Fruit fly (Drosophila melanogaster) whole organism, embryonic: ENCODE measurements around the gene CG9166.

Experiments
- Aef1 ChIP-seq: fragments of 200-800 bp; sonication (Bioruptor generic); IDR thresholded peaks from 3 replicates; pipeline ENCODE4 v1.3.6; 2022; ENCODE audit warnings: missing biosample characterization, missing genetic modification characterization
- Bgb ChIP-seq: fragments of 200-800 bp; sonication (Bioruptor generic); IDR thresholded peaks from 2 replicates; pipeline ENCODE4 v1.3.6; 2022; ENCODE audit warnings: missing biosample characterization, missing genetic modification characterization; ENCODE audit not compliant: partially characterized antibody
- BtbVII ChIP-seq: fragments of 200-800 bp; sonication (Bioruptor generic); optimal IDR thresholded peaks from 3 replicates; lab custom pipeline; 2017; ENCODE audit warnings: missing biosample characterization, mild to moderate bottlenecking, missing genetic modification characterization
- CG10209 ChIP-seq: fragments of 200-800 bp; sonication (Bioruptor generic); optimal IDR thresholded peaks from 3 replicates; lab custom pipeline; 2017; ENCODE audit warnings: missing biosample characterization, mild to moderate bottlenecking, missing genetic modification characterization, missing genetic modification reagents
- CG10267 ChIP-seq: fragments of 200-800 bp; sonication (Bioruptor generic); optimal IDR thresholded peaks from 2 replicates; lab custom pipeline; 2018; ENCODE audit warnings: missing biosample characterization, mild to moderate bottlenecking, missing genetic modification characterization, moderate library complexity
- CG10654 ChIP-seq: fragments of 200-800 bp; sonication (Bioruptor generic); optimal IDR thresholded peaks from 2 replicates; lab custom pipeline; 2016; ENCODE audit warnings: missing biosample characterization, missing genetic modification characterization
- CG10979 ChIP-seq: fragments of 200-800 bp; sonication (Bioruptor generic); optimal IDR thresholded peaks from 2 replicates; lab custom pipeline; 2018; ENCODE audit warnings: missing biosample characterization, mild to moderate bottlenecking, missing genetic modification characterization, moderate library complexity
- CG12155 ChIP-seq: fragments of 200-800 bp; sonication (Bioruptor generic); optimal IDR thresholded peaks from 3 replicates; lab custom pipeline; 2016; ENCODE audit warnings: missing biosample characterization, missing genetic modification characterization
- CG15601 ChIP-seq: fragments of 200-800 bp; sonication (Bioruptor generic); optimal IDR thresholded peaks from 3 replicates; lab custom pipeline; 2019; ENCODE audit warnings: missing biosample characterization, mild to moderate bottlenecking, missing genetic modification characterization, moderate library complexity
- CG18011 ChIP-seq: fragments of 200-800 bp; sonication (Bioruptor generic); optimal IDR thresholded peaks from 2 replicates; lab custom pipeline; 2017; ENCODE audit warnings: missing biosample characterization, missing genetic modification characterization, mild to moderate bottlenecking, moderate library complexity, missing genotype
- CG18476 ChIP-seq: fragments of 200-800 bp; sonication (Bioruptor generic); optimal IDR thresholded peaks from 2 replicates; lab custom pipeline; 2016; ENCODE audit warnings: missing biosample characterization, mild to moderate bottlenecking, missing genetic modification characterization
- CG2120 ChIP-seq: fragments of 200-800 bp; sonication (Bioruptor generic); optimal IDR thresholded peaks from 3 replicates; lab custom pipeline; 2016; ENCODE audit warnings: missing biosample characterization, missing genetic modification characterization
- CG33557 ChIP-seq: fragments of 200-800 bp; sonication (Bioruptor generic); optimal IDR thresholded peaks from 2 replicates; lab custom pipeline; 2019; ENCODE audit warnings: missing biosample characterization, mild to moderate bottlenecking, missing genetic modification characterization, moderate library complexity
- CG3847 ChIP-seq: fragments of 200-800 bp; sonication (Bioruptor generic); IDR thresholded peaks from 2 replicates; pipeline ENCODE4 v1.3.6; 2022; ENCODE audit warnings: missing biosample characterization, missing genetic modification characterization
- CG5180 ChIP-seq: fragments of 200-800 bp; sonication (Bioruptor generic); optimal IDR thresholded peaks from 3 replicates; lab custom pipeline; 2017; ENCODE audit warnings: missing biosample characterization, missing genetic modification characterization, mild to moderate bottlenecking, moderate library complexity, missing genetic modification reagents
- CG7987 ChIP-seq: fragments of 200-800 bp; sonication (Bioruptor generic); optimal IDR thresholded peaks from 2 replicates; lab custom pipeline; 2018; ENCODE audit warnings: missing biosample characterization, mild to moderate bottlenecking, missing genetic modification characterization, moderate library complexity
- CG9727 ChIP-seq: fragments of 200-800 bp; sonication (Bioruptor generic); optimal IDR thresholded peaks from 3 replicates; lab custom pipeline; 2017; ENCODE audit warnings: missing biosample characterization, mild to moderate bottlenecking, missing genetic modification characterization
- CG9932 ChIP-seq: fragments of 200-800 bp; sonication (Bioruptor generic); IDR thresholded peaks from 2 replicates; pipeline ENCODE4 v1.3.6; 2022; ENCODE audit warnings: missing biosample characterization, missing genetic modification characterization
- Dad ChIP-seq: fragments of 200-800 bp; sonication (Bioruptor generic); optimal IDR thresholded peaks from 3 replicates; lab custom pipeline; 2016; ENCODE audit warnings: missing biosample characterization, missing genetic modification characterization
- Hr3 ChIP-seq: fragments of 200-800 bp; sonication (Bioruptor generic); optimal IDR thresholded peaks from 3 replicates; lab custom pipeline; 2016; ENCODE audit warnings: missing biosample characterization, missing genetic modification characterization
- Hr39 ChIP-seq: fragments of >200 bp; optimal IDR thresholded peaks from 2 replicates; lab custom pipeline; 2017
- Lhr ChIP-seq: fragments of 200-800 bp; sonication (Bioruptor generic); optimal IDR thresholded peaks from 3 replicates; lab custom pipeline; 2017; ENCODE audit warnings: mild to moderate bottlenecking, missing biosample characterization, missing genetic modification reagents, missing genetic modification characterization
- Lpt ChIP-seq: fragments of >200 bp; optimal IDR thresholded peaks from 2 replicates; lab custom pipeline; 2018; ENCODE audit warnings: missing biosample characterization, missing genetic modification characterization
- MESR4 ChIP-seq: fragments of 200-800 bp; sonication (Bioruptor generic); optimal IDR thresholded peaks from 2 replicates; lab custom pipeline; 2018; ENCODE audit warnings: missing biosample characterization, mild to moderate bottlenecking, missing genetic modification characterization, moderate library complexity
- NfI ChIP-seq: fragments of 200-800 bp; sonication (Bioruptor generic); optimal IDR thresholded peaks from 3 replicates; lab custom pipeline; 2018; ENCODE audit warnings: missing biosample characterization, mild to moderate bottlenecking, missing genetic modification characterization, moderate library complexity
- Pdp1 ChIP-seq, 2 experiments: fragments of 200-800 bp; sonication (Bioruptor generic); optimal IDR thresholded peaks; 3 replicates each; lab custom pipeline; 2016; ENCODE audit warnings: missing biosample characterization in 2 of 2, missing genetic modification characterization in 2 of 2, mild to moderate bottlenecking in 1 of 2, moderate library complexity in 1 of 2
- Rx ChIP-seq: fragments of 200-800 bp; sonication (Bioruptor generic); IDR thresholded peaks from 2 replicates; pipeline ENCODE4 v1.3.6; 2022; ENCODE audit warnings: missing biosample characterization, missing genetic modification characterization
- Scr ChIP-seq: fragments of 200-800 bp; sonication (Bioruptor generic); IDR thresholded peaks from 2 replicates; pipeline ENCODE4 v1.3.6; 2022; ENCODE audit warnings: missing biosample characterization, missing genetic modification characterization; ENCODE audit not compliant: partially characterized antibody
- Sry-δ ChIP-seq: fragments of 200-800 bp; sonication (Bioruptor generic); optimal IDR thresholded peaks from 2 replicates; lab custom pipeline; 2016; ENCODE audit warnings: missing biosample characterization, missing genetic modification characterization
- bbx ChIP-seq: fragments of 200-800 bp; sonication (Bioruptor generic); IDR thresholded peaks from 2 replicates; pipeline ENCODE4 v1.3.6; 2022; ENCODE audit warnings: missing biosample characterization, missing genetic modification characterization; ENCODE audit not compliant: partially characterized antibody
- cato ChIP-seq: fragments of 200-800 bp; sonication (Bioruptor generic); optimal IDR thresholded peaks from 2 replicates; lab custom pipeline; 2016; ENCODE audit warnings: missing biosample characterization, missing genetic modification characterization, borderline replicate concordance
- caup ChIP-seq: fragments of 200-800 bp; sonication (Bioruptor generic); optimal IDR thresholded peaks from 3 replicates; lab custom pipeline; 2017; ENCODE audit warnings: missing biosample characterization, mild to moderate bottlenecking, missing genetic modification characterization, moderate library complexity; ENCODE audit not compliant: severe bottlenecking
- dan ChIP-seq: fragments of 200-800 bp; sonication (Bioruptor generic); IDR thresholded peaks from 2 replicates; pipeline ENCODE4 v1.3.6; 2022; ENCODE audit warnings: missing biosample characterization, missing genetic modification characterization
- esg ChIP-seq: fragments of 200-800 bp; sonication (Bioruptor generic); conservative IDR thresholded peaks from 2 replicates; pipeline ENCODE4 v1.3.6; 2022; ENCODE audit warnings: missing biosample characterization, missing genetic modification characterization
- fd3F ChIP-seq: fragments of 200-800 bp; sonication (Bioruptor generic); optimal IDR thresholded peaks from 2 replicates; lab custom pipeline; 2018; ENCODE audit warnings: missing biosample characterization, mild to moderate bottlenecking, missing genetic modification characterization, moderate library complexity
- fd96Cb ChIP-seq: fragments of 200-800 bp; sonication (Bioruptor generic); optimal IDR thresholded peaks from 2 replicates; lab custom pipeline; 2018; ENCODE audit warnings: missing biosample characterization, mild to moderate bottlenecking, missing genetic modification characterization, moderate library complexity
- ind ChIP-seq: fragments of 200-800 bp; sonication (Bioruptor generic); optimal IDR thresholded peaks from 3 replicates; lab custom pipeline; 2016; ENCODE audit warnings: missing biosample characterization, missing genetic modification characterization
- lmd ChIP-seq: fragments of 200-800 bp; sonication (Bioruptor generic); IDR thresholded peaks from 2 replicates; pipeline ENCODE4 v1.3.6; 2022; ENCODE audit warnings: missing biosample characterization, missing genetic modification characterization
- lola ChIP-seq, 3 experiments: fragments of >200 bp in 2 of 3; fragments of 200-800 bp in 1 of 3; sonication (Bioruptor generic) in 1 of 3; optimal IDR thresholded peaks; 2 replicates each; lab custom pipeline; 2017 to 2019; ENCODE audit warnings: missing biosample characterization in 3 of 3, missing genetic modification characterization in 3 of 3, mild to moderate bottlenecking in 1 of 3, moderate library complexity in 1 of 3
- mam ChIP-seq: fragments of 200-800 bp; sonication (Bioruptor generic); optimal IDR thresholded peaks from 3 replicates; lab custom pipeline; 2016; ENCODE audit warnings: missing biosample characterization, missing genetic modification characterization
- prd ChIP-seq, 3 experiments: fragments of >200 bp in 2 of 3; fragments of 200-800 bp in 1 of 3; sonication (Bioruptor generic) in 1 of 3; optimal IDR thresholded peaks in 2 of 3; IDR thresholded peaks in 1 of 3; 2 replicates in 2 of 3; 3 replicates in 1 of 3; pipeline versions ENCODE4 v1.3.6 to Lab custom; 2017 to 2022; ENCODE audit warnings: missing biosample characterization in 1 of 3, missing genetic modification characterization in 1 of 3
- shn ChIP-seq: fragments of 200-800 bp; sonication (Bioruptor generic); optimal IDR thresholded peaks from 3 replicates; lab custom pipeline; 2016; ENCODE audit warnings: missing biosample characterization, missing genetic modification characterization
- slbo ChIP-seq: fragments of 200-800 bp; sonication (Bioruptor generic); IDR thresholded peaks from 2 replicates; pipeline ENCODE4 v1.3.6; 2022; ENCODE audit warnings: missing biosample characterization, missing genetic modification characterization
- sug ChIP-seq: fragments of 200-800 bp; optimal IDR thresholded peaks from 2 replicates; lab custom pipeline; 2019; ENCODE audit warnings: missing biosample characterization, mild to moderate bottlenecking, missing genetic modification characterization, moderate library complexity
- trh ChIP-seq: fragments of 200-800 bp; sonication (Bioruptor generic); optimal IDR thresholded peaks from 2 replicates; lab custom pipeline; 2016; ENCODE audit warnings: missing biosample characterization, missing genetic modification characterization
- tx ChIP-seq: fragments of 200-800 bp; sonication (Bioruptor generic); optimal IDR thresholded peaks from 2 replicates; lab custom pipeline; 2016; ENCODE audit warnings: missing biosample characterization, missing genetic modification characterization
- wek ChIP-seq: fragments of 200-800 bp; sonication (Bioruptor generic); optimal IDR thresholded peaks from 3 replicates; lab custom pipeline; 2018; ENCODE audit warnings: missing biosample characterization, mild to moderate bottlenecking, missing genetic modification characterization, moderate library complexity
- zen ChIP-seq: fragments of 200-800 bp; sonication (Bioruptor generic); optimal IDR thresholded peaks from 3 replicates; lab custom pipeline; 2018; ENCODE audit warnings: missing biosample characterization, mild to moderate bottlenecking, missing genetic modification characterization, moderate library complexity
- zfh2 ChIP-seq: fragments of 200-800 bp; sonication (Bioruptor generic); optimal IDR thresholded peaks from 2 replicates; lab custom pipeline; 2016; ENCODE audit warnings: missing biosample characterization, missing genetic modification characterization

The CG9166 gene

DNA sequence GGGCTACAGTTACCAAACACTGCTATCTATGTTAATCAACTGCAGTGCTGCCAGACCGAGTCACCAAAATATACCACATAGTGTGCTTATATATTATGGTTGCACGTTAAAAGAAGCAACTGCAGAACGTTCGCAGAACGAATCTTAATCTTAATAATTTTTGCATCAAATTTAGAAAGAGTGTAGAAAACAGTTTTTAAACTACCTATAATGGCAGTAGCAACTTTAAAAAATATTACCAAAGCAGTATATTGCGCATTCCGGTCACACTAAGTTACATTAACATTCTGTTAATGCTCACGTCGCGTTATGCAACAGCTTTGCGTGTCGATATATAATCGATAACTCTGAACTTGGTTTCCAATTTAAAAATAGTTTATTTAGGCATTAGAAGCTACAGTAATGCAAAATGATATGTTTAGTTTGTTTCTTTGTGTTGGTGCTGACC lies 8.8 kb upstream of the CG9166 start, which contains the start of gene indra (continued):
- TF ChIP-seq CG10267, result peak; percentile 77
- peak; percentile 32; the same call in 1 of the 2 replicates for TF ChIP-seq esg (GFP tag; lab: Robert Waterston, UW)
- no peak for TF ChIP-seq prd (optimal IDR thresholded peaks at IDR 0.05; lab: Kevin White, UChicago)
- TF ChIP-seq prd (GFP tag; IDR thresholded peaks at IDR 0.05; lab: Robert Waterston, UW), result peak; percentile 45; the same call in 1 of the 3 replicates
- no peak for TF ChIP-seq CG7987 (GFP tag; lab: Kevin White, UChicago)
- peak; percentile 78 for TF ChIP-seq CG18011 (GFP tag; lab: Kevin White, UChicago)
- TF ChIP-seq fd96Cb (tag; lab: Kevin White, UChicago), result peak; percentile 38
- TF ChIP-seq CG10209 (GFP tag; lab: Kevin White, UChicago), result peak; percentile 10
- peak; percentile 56 for TF ChIP-seq ind
- peak; percentile 67 for TF ChIP-seq NfI (GFP tag; lab: Kevin White, UChicago)
- peak; percentile 48 for TF ChIP-seq CG3847 (GFP tag; lab: Robert Waterston, UW)
- TF ChIP-seq BtbVII (GFP tag; lab: Kevin White, UChicago), result no peak
- no peak for TF ChIP-seq dan (GFP tag; lab: Robert Waterston, UW)
- TF ChIP-seq tx (GFP tag; lab: Kevin White, UChicago), result peak; percentile 45
- TF ChIP-seq sug, result peak; percentile 73
- TF ChIP-seq lola (GFP tag; optimal IDR thresholded peaks at IDR 0.05; lab: Kevin White, UChicago), result peak in 1 of 3 experiments; percentile 53
- peak; percentile 52 to 100 for TF ChIP-seq Pdp1 (GFP tag; optimal IDR thresholded peaks at IDR 0.05; lab: Kevin White, UChicago)
- peak; percentile 64 for TF ChIP-seq Bgb (GFP tag; lab: Robert Waterston, UW)
- TF ChIP-seq CG12155, result peak; percentile 57
- peak; percentile 51 for TF ChIP-seq CG9727 (GFP tag; lab: Kevin White, UChicago)
- TF ChIP-seq CG9932, result peak; percentile 72
- TF ChIP-seq caup (GFP tag; lab: Kevin White, UChicago), result peak; percentile 24
- TF ChIP-seq slbo (GFP tag; lab: Robert Waterston, UW), result peak; percentile 59
- TF ChIP-seq zfh2, result peak; percentile 74
- TF ChIP-seq shn (GFP tag; lab: Kevin White, UChicago), result peak; percentile 68
- TF ChIP-seq Hr3 (GFP tag; lab: Kevin White, UChicago), result peak; percentile 53
- peak; percentile 21 for TF ChIP-seq CG10979 (tag; lab: Kevin White, UChicago)
- TF ChIP-seq Lhr (GFP tag; lab: Kevin White, UChicago), result peak; percentile 33
- peak; percentile 68 for TF ChIP-seq Sry-δ
- peak; percentile 46 for TF ChIP-seq zen
- peak; percentile 76 for TF ChIP-seq bbx (GFP tag; lab: Robert Waterston, UW)
- TF ChIP-seq Aef1 (GFP tag; lab: Robert Waterston, UW), result peak; percentile 38; the same call in 1 of the 3 replicates
- peak; percentile 31 for TF ChIP-seq MESR4
- peak; percentile 83 for TF ChIP-seq CG2120
- TF ChIP-seq Dad (GFP tag; lab: Kevin White, UChicago), result peak; percentile 46
- peak; percentile 48 for TF ChIP-seq CG10654 (GFP tag; lab: Kevin White, UChicago)
- TF ChIP-seq CG33557, result peak; percentile 45
- no peak for TF ChIP-seq CG5180
- peak; percentile 11 for TF ChIP-seq fd3F (GFP tag; lab: Kevin White, UChicago)
- peak; percentile 37; the same call in 1 of the 2 replicates for TF ChIP-seq lmd (GFP tag; lab: Robert Waterston, UW)
- no peak for TF ChIP-seq trh (GFP tag; lab: Kevin White, UChicago)
- no peak for TF ChIP-seq wek (GFP tag; lab: Kevin White, UChicago)
- peak; percentile 43 for TF ChIP-seq CG18476 (GFP tag; lab: Kevin White, UChicago)
- peak; percentile 68 for TF ChIP-seq Scr (GFP tag; lab: Robert Waterston, UW)
- TF ChIP-seq CG15601 (tag; lab: Kevin White, UChicago), result peak; percentile 37
- TF ChIP-seq cato (GFP tag; lab: Kevin White, UChicago), result peak; percentile 64
- no peak for TF ChIP-seq Hr39 (lab: Kevin White, UChicago)
- no peak for TF ChIP-seq Lpt (GFP tag; lab: Kevin White, UChicago)
- 0 out of 2 replicates have a peak, but pooled peaks have one; percentile 24 for TF ChIP-seq Rx (GFP tag; lab: Robert Waterston, UW)
- peak; percentile 52 for TF ChIP-seq mam (GFP tag; lab: Kevin White, UChicago)
